Worm (Caenorhabditis elegans): ENCODE measurements around the gene Y51H7C.12.

Gene Y51H7C.12

ce11 chrII:1397703-1398102 is 48.8 kb downstream of the Y51H7C.12 start, which contains the start of gene F54D12.8:
Gene F54D12.8, minus strand, starts transcription at chrII:1398038.
- no peak for TF ChIP-seq rnt-1 (tag; optimal IDR thresholded peaks at IDR 0.05)
- no peak for TF ChIP-seq efl-3 (GFP tag; optimal IDR thresholded peaks at IDR 0.05)
- no peak for TF ChIP-seq unc-98 (GFP tag; IDR thresholded peaks at IDR 0.05)
- TF ChIP-seq ceh-63 (GFP tag; optimal IDR thresholded peaks at IDR 0.05), result no peak
- no peak for TF ChIP-seq aly-2 (tag; optimal IDR thresholded peaks at IDR 0.05)
- TF ChIP-seq sox-4 (tag; optimal IDR thresholded peaks at IDR 0.05), result no peak
- no peak for TF ChIP-seq ceh-90 (tag; optimal IDR thresholded peaks at IDR 0.05)
- no peak for TF ChIP-seq mab-9 (GFP tag; IDR thresholded peaks at IDR 0.05)
- no peak for TF ChIP-seq elt-2 (tag; optimal IDR thresholded peaks at IDR 0.05)
- TF ChIP-seq egl-27 (tag; optimal IDR thresholded peaks at IDR 0.05), result no peak
- no peak for TF ChIP-seq zag-1 (tag; optimal IDR thresholded peaks at IDR 0.05)
- no peak for TF ChIP-seq Y116A8C.19 (tag; optimal IDR thresholded peaks at IDR 0.05; ENCODE audit: borderline replicate concordance)
- no peak for TF ChIP-seq mef-2 (tag; optimal IDR thresholded peaks at IDR 0.05)
- TF ChIP-seq snu-23 (GFP tag; optimal IDR thresholded peaks at IDR 0.05), result no peak
- no peak for TF ChIP-seq nhr-84 (tag; optimal IDR thresholded peaks at IDR 0.05)
- TF ChIP-seq hlh-4 (tag; optimal IDR thresholded peaks at IDR 0.05), result no peak
- TF ChIP-seq dsc-1 (tag; optimal IDR thresholded peaks at IDR 0.05), result no peak
- no peak for TF ChIP-seq nhr-11 (tag; optimal IDR thresholded peaks at IDR 0.05)
- TF ChIP-seq nhr-28 (tag; optimal IDR thresholded peaks at IDR 0.05), result no peak
